Worm (Caenorhabditis elegans) whole organism, L4 larva: ENCODE results near the gene T21D12.12.

ENCODE experiments used
- F26F4.8 ChIP-seq: fragments of 200-800 bp; sonication (Bioruptor generic); conservative IDR thresholded peaks from 2 replicates; pipeline ENCODE4 v1.3.6; 2022; ENCODE audit warnings: missing genetic modification characterization, missing compliant biosample characterization
- F49E8.2 ChIP-seq: sonication (generic microtip); optimal IDR thresholded peaks from 2 replicates; lab custom pipeline; 2016; ENCODE audit warnings: missing compliant biosample characterization, mild to moderate bottlenecking, missing genetic modification characterization, borderline replicate concordance
- R02D3.7 ChIP-seq: fragments of 150-350 bp; sonication (generic microtip); optimal IDR thresholded peaks from 3 replicates; lab custom pipeline; 2014; ENCODE audit warnings: missing biosample characterization, missing genetic modification characterization
- Y105C5A.15 ChIP-seq: fragments of 200-800 bp; sonication (Bioruptor generic); IDR thresholded peaks from 2 replicates; pipeline ENCODE4 v1.3.6; 2022; ENCODE audit warnings: missing genetic modification characterization, missing compliant biosample characterization
- ceh-62 ChIP-seq: sonication (generic microtip); optimal IDR thresholded peaks from 2 replicates; lab custom pipeline; 2017; ENCODE audit warnings: missing biosample characterization, missing genetic modification characterization
- lim-7 ChIP-seq: fragments of 200-800 bp; sonication (Bioruptor generic); IDR thresholded peaks from 2 replicates; pipeline ENCODE4 v1.3.6; 2022; ENCODE audit warnings: missing genetic modification characterization, missing compliant biosample characterization
- lin-1 ChIP-seq: fragments of 200-800 bp; sonication (Bioruptor generic); IDR thresholded peaks from 2 replicates; pipeline ENCODE4 v1.3.6; 2022; ENCODE audit warnings: missing genetic modification reagents, missing genetic modification characterization, missing compliant biosample characterization
- mes-2 ChIP-seq: sonication (generic microtip); optimal IDR thresholded peaks from 2 replicates; lab custom pipeline; 2016; ENCODE audit warnings: missing genotype, mild to moderate bottlenecking, missing genetic modification characterization, missing compliant biosample characterization; ENCODE audit not compliant: poor library complexity, severe bottlenecking
- nhr-6 ChIP-seq: fragments of 150-350 bp; optimal IDR thresholded peaks from 2 replicates; lab custom pipeline; 2014; ENCODE audit warnings: missing biosample characterization, missing genetic modification characterization
- unc-62 ChIP-seq, 3 experiments: fragments of 150-350 bp in 1 of 3; sonication (generic microtip); optimal IDR thresholded peaks in 2 of 3; peaks in 1 of 3; 1 replicate in 1 of 3; 2 replicates in 2 of 3; lab custom pipeline; 2014 to 2017; ENCODE audit warnings: missing biosample characterization in 3 of 3, missing genetic modification characterization in 3 of 3, missing genetic modification reagents in 3 of 3, missing genotype in 1 of 3

The T21D12.12 gene

DNA sequence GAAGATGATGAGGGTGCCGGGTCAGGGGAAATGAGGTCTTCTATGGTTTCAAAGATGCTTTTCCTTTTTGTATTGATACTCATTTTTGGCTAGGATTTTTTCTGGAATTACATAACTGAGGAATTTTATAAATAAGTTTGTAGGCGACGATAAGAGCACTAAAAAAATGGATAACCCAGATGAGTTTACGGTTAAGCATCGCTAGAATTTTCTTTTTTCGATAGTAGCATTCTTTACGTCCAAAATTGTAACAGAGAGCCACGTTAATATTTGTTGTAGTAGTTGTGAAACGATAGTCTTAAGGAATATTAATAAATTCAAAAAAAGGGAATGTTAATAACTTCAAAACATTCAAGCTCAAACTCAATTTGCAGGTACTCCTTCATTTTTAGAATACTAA, 47.4 kb downstream of the T21D12.12 start, which contains the start of gene snai-1:
TSS of gene snai-1 (minus strand) at position 101 of the 400 bp plus-strand sequence.
- TF ChIP-seq R02D3.7 (no peak), ceh-62 (tag; lab: Kevin White, UChicago) (no peak), F26F4.8 (GFP tag; lab: Robert Waterston, UW) (no peak), nhr-6 (no peak), lin-1 (GFP tag; lab: Robert Waterston, UW) (no peak), Y105C5A.15 (GFP tag; lab: Robert Waterston, UW) (no peak), lim-7 (GFP tag; lab: Robert Waterston, UW) (no peak), F49E8.2 (tag; lab: Kevin White, UChicago) (no peak)

DNA sequence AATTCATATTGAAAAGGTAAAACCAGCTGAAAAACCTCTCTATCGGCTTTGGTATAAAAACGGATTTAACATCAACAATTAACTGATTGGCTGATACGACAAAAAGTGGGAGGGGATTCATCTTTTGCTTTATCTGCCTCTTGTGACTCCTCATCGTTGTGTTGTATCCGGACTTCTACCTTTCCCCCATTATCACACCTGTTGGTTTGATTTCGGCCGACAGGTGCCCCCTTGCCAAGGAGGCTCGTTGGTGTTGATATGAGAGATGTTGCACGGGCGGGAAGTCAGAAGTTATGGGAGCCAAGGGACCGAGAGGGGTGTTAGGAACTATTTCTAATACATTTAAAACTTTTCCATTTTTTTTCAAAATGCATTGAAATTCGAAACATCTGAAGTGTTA, 48.2 kb downstream of the T21D12.12 start:
- no peak for TF ChIP-seq mes-2
- TF ChIP-seq unc-62 (GFP tag; optimal IDR thresholded peaks at IDR 0.05 in 1 of 2; lab: Kevin White, UChicago), result peak in 1 of 2 experiments; percentile 15
- no peak for TF ChIP-seq unc-62 (tag; optimal IDR thresholded peaks at IDR 0.05; lab: Kevin White, UChicago)
